Worm (Caenorhabditis elegans): ENCODE results near the gene vps-33.2.

vps-33.2 gene

DNA sequence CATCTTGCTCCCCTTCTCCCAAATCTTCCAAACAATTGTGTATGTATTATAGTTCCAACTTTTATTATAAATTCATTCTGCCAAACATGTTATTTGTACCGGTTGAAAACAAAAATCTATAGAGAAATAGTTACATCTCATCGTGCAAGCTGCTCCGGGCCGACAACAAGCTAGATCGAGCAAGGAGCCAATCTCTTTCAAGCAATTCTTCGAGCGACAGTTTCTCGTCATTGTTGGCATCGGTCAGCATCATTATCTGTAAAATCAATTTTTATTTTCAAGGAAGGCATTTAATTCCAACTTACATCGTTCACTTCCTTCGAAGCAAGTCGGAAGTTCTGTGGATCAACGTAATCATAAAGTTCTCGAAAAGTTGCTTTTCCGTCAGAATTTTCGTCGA lies 10.0 kb upstream of the vps-33.2 start:
- TF ChIP-seq F39B2.1 (GFP tag; IDR thresholded peaks at IDR 0.05): no peak
- TF ChIP-seq nfyb-1 (GFP tag; IDR thresholded peaks at IDR 0.05): peak; percentile 72; the same call in 1 of the 2 replicates
- TF ChIP-seq dox-1 (GFP tag; IDR thresholded peaks at IDR 0.05): 0 out of 2 replicates have a peak, but pooled peaks have one; percentile 9
- TF ChIP-seq F33H1.4 (GFP tag; IDR thresholded peaks at IDR 0.05): no peak
- no peak for TF ChIP-seq ama-1 (optimal IDR thresholded peaks at IDR 0.05)
- no peak for TF ChIP-seq ama-1 (GFP tag; optimal IDR thresholded peaks at IDR 0.05)
- 0 out of 2 replicates have a peak, but pooled peaks have one; percentile 27 for TF ChIP-seq ekl-4 (GFP tag; IDR thresholded peaks at IDR 0.05)
- peak; percentile 42 for TF ChIP-seq F52B5.7 (tag; optimal IDR thresholded peaks at IDR 0.05)
- peak; percentile 21; the same call in 1 of the 2 replicates for TF ChIP-seq hmg-1.2 (GFP tag; IDR thresholded peaks at IDR 0.05)
- peak; percentile 54 for TF ChIP-seq T26A5.8 (tag; optimal IDR thresholded peaks at IDR 0.05)
- 0 out of 2 replicates have a peak, but pooled peaks have one; percentile 33 for TF ChIP-seq madf-6 (GFP tag; IDR thresholded peaks at IDR 0.05)
- TF ChIP-seq B0336.3 (GFP tag; IDR thresholded peaks at IDR 0.05): peak; percentile 55; the same call in 1 of the 2 replicates
- TF ChIP-seq mcd-1 (GFP tag; IDR thresholded peaks at IDR 0.05): no peak
- TF ChIP-seq chd-7 (tag; optimal IDR thresholded peaks at IDR 0.05): no peak
- TF ChIP-seq Y95B8A.8 (GFP tag; IDR thresholded peaks at IDR 0.05): 0 out of 2 replicates have a peak, but pooled peaks have one; percentile 53
- TF ChIP-seq nhr-90 (tag; optimal IDR thresholded peaks at IDR 0.05): peak; percentile 15
- no peak for TF ChIP-seq lin-35 (GFP tag; optimal IDR thresholded peaks at IDR 0.05)
- TF ChIP-seq B0019.2 (GFP tag; conservative IDR thresholded peaks at IDR 0.05): no peak
- no peak for TF ChIP-seq nhr-120 (GFP tag; IDR thresholded peaks at IDR 0.05)
- 0 out of 2 replicates have a peak, but pooled peaks have one; percentile 15 for TF ChIP-seq K11D2.4 (GFP tag; IDR thresholded peaks at IDR 0.05)
- TF ChIP-seq hrde-1 (tag; optimal IDR thresholded peaks at IDR 0.05; ENCODE audit: borderline replicate concordance): peak; percentile 26
- peak; percentile 26 for TF ChIP-seq mxl-1 (tag; optimal IDR thresholded peaks at IDR 0.05)
- no peak for TF ChIP-seq mes-4 (tag; optimal IDR thresholded peaks at IDR 0.05)
- no peak for TF ChIP-seq cebp-1 (GFP tag; IDR thresholded peaks at IDR 0.05)
- peak; percentile 46 for TF ChIP-seq cebp-1 (tag; optimal IDR thresholded peaks at IDR 0.05)
- TF ChIP-seq egl-44 (GFP tag; IDR thresholded peaks at IDR 0.05): no peak
- no peak for TF ChIP-seq F49E8.2 (tag; optimal IDR thresholded peaks at IDR 0.05; ENCODE audit: insufficient read depth)

DNA sequence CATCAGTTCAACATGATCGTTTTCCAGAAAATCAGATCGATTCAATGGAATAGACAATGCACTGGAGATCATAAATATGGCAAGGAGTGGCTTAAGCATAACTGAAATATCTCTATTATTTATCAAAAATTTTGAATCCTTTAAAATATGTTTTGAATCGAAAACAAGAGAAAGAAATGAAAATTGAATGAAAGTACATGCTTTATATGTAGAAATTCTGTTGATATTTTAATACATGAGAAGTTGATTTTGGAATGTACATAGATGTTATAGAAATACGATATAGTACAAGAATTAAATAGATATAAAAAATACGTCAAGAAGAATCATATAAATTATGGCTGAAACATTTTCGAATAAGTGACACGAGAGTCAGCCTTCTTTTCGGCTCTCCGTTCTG lies 8.8 kb upstream of the vps-33.2 start, which contains the start of gene C56C10.9:
Gene C56C10.9 (minus strand): TSS at position 101 of the 400 bp plus-strand sequence.
- TF ChIP-seq tlf-1 (GFP tag; optimal IDR thresholded peaks at IDR 0.05): no peak
- no peak for TF ChIP-seq egrh-3 (GFP tag; IDR thresholded peaks at IDR 0.05)

DNA sequence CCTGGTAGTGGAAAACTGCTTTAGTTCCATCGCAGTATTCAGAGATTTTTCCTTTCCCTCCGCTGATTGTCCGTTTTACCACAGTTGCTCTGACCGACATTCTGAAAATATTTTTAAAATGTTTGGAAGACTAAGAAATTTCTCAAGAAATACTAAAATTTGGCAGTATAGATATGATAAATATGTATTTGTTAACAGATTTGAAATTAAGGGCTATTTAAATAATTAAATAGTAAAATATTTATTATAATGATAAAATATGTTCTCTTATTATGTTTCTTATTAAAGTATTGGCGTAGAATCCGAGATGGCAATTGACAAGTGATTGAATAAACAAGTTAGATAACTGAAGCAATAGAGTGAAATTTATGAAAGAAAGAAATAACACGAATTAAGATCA lies 6.9 kb upstream of the vps-33.2 start, which contains the start of gene aipr-1:
Gene aipr-1 (minus strand): TSS at position 101 of the 400 bp plus-strand sequence.
- no peak for TF ChIP-seq akir-1 (GFP tag; optimal IDR thresholded peaks at IDR 0.05)
- no peak for TF ChIP-seq chd-7 (tag; optimal IDR thresholded peaks at IDR 0.05)
- no peak for TF ChIP-seq T07F8.4 (tag; optimal IDR thresholded peaks at IDR 0.05)
- TF ChIP-seq F55B11.4 (tag; optimal IDR thresholded peaks at IDR 0.05; ENCODE audit: borderline replicate concordance, insufficient read depth): no peak
- no peak for TF ChIP-seq rec-8 (tag; optimal IDR thresholded peaks at IDR 0.05)
- TF ChIP-seq Y53G8AR.9 (GFP tag; conservative IDR thresholded peaks at IDR 0.05): no peak
- no peak for TF ChIP-seq hrde-1 (tag; optimal IDR thresholded peaks at IDR 0.05; ENCODE audit: borderline replicate concordance)
- no peak for TF ChIP-seq tbp1 (GFP tag; optimal IDR thresholded peaks at IDR 0.05)
- no peak for TF ChIP-seq ets-4 (GFP tag; optimal IDR thresholded peaks at IDR 0.05)
- TF ChIP-seq efl-1 (GFP tag; optimal IDR thresholded peaks at IDR 0.05): no peak
- no peak for TF ChIP-seq F10E7.11 (tag; optimal IDR thresholded peaks at IDR 0.05)
- no peak for TF ChIP-seq hlh-26 (GFP tag; conservative IDR thresholded peaks at IDR 0.05)
- no peak for TF ChIP-seq nfyb-1 (GFP tag; IDR thresholded peaks at IDR 0.05)

Data from whole organism, young adult.